Fruit fly (Drosophila melanogaster) whole organism, embryonic: Measurements from ENCODE around the gene HIP-R.

Source experiments
- Adf1 ChIP-seq: fragments of 200-800 bp; sonication (Bioruptor generic); IDR thresholded peaks from 2 replicates; pipeline ENCODE4 v1.3.6; 2022; ENCODE audit warnings: missing biosample characterization, missing genetic modification characterization
- Antp ChIP-seq: fragments of 200-800 bp; sonication (Bioruptor generic); optimal IDR thresholded peaks from 3 replicates; lab custom pipeline; 2016; ENCODE audit warnings: missing biosample characterization, missing genetic modification characterization
- CG10366 ChIP-seq: fragments of 200-800 bp; sonication (Bioruptor generic); IDR thresholded peaks from 2 replicates; pipeline ENCODE4 v1.3.6; 2022; ENCODE audit warnings: missing biosample characterization, missing genetic modification characterization
- CG11723 ChIP-seq: fragments of 200-800 bp; sonication (Bioruptor generic); optimal IDR thresholded peaks from 2 replicates; lab custom pipeline; 2017; ENCODE audit warnings: missing biosample characterization, mild to moderate bottlenecking, missing genetic modification characterization
- CG12236 ChIP-seq: fragments of 200-800 bp; sonication (Bioruptor generic); optimal IDR thresholded peaks from 2 replicates; lab custom pipeline; 2016; ENCODE audit warnings: missing biosample characterization, missing genetic modification characterization
- CG12391 ChIP-seq: fragments of 200-800 bp; sonication (Bioruptor generic); optimal IDR thresholded peaks from 3 replicates; lab custom pipeline; 2018; ENCODE audit warnings: missing biosample characterization, mild to moderate bottlenecking, missing genetic modification characterization, moderate library complexity
- CG13287 ChIP-seq: fragments of 200-800 bp; sonication (Bioruptor generic); IDR thresholded peaks from 2 replicates; pipeline ENCODE4 v1.3.6; 2022; ENCODE audit warnings: missing biosample characterization, missing genetic modification characterization; ENCODE audit not compliant: partially characterized antibody
- CG15696 ChIP-seq: fragments of 200-800 bp; sonication (Bioruptor generic); optimal IDR thresholded peaks from 2 replicates; lab custom pipeline; 2019; ENCODE audit warnings: missing biosample characterization, mild to moderate bottlenecking, missing genetic modification characterization, moderate library complexity
- CG16813 ChIP-seq: fragments of 200-800 bp; sonication (Bioruptor generic); IDR thresholded peaks from 3 replicates; pipeline ENCODE4 v1.3.6; 2022; ENCODE audit warnings: missing biosample characterization, missing genetic modification characterization; ENCODE audit not compliant: partially characterized antibody
- CG18476 ChIP-seq: fragments of 200-800 bp; sonication (Bioruptor generic); optimal IDR thresholded peaks from 2 replicates; lab custom pipeline; 2016; ENCODE audit warnings: missing biosample characterization, mild to moderate bottlenecking, missing genetic modification characterization
- CG2199 ChIP-seq: fragments of 200-800 bp; sonication (Bioruptor generic); IDR thresholded peaks from 3 replicates; pipeline ENCODE4 v1.3.6; 2022; ENCODE audit warnings: missing biosample characterization, missing genetic modification characterization
- CG30403 ChIP-seq: fragments of 200-800 bp; sonication (Bioruptor generic); optimal IDR thresholded peaks from 3 replicates; lab custom pipeline; 2016; ENCODE audit warnings: missing biosample characterization, missing genetic modification characterization
- CG3065 ChIP-seq: fragments of 200-800 bp; sonication (Bioruptor generic); optimal IDR thresholded peaks from 2 replicates; lab custom pipeline; 2016; ENCODE audit warnings: missing biosample characterization, missing genetic modification characterization
- CG31224 ChIP-seq: fragments of 200-800 bp; sonication (Bioruptor generic); IDR thresholded peaks from 2 replicates; pipeline ENCODE4 v1.3.6; 2022; ENCODE audit warnings: missing biosample characterization, missing genetic modification characterization
- CG33213 ChIP-seq: fragments of 200-800 bp; sonication (Bioruptor generic); optimal IDR thresholded peaks from 3 replicates; lab custom pipeline; 2016; ENCODE audit warnings: missing biosample characterization, missing genetic modification characterization
- CG4707 ChIP-seq: fragments of 200-800 bp; sonication (Bioruptor generic); optimal IDR thresholded peaks from 2 replicates; lab custom pipeline; 2018; ENCODE audit warnings: missing biosample characterization, mild to moderate bottlenecking, missing genetic modification characterization, moderate library complexity
- CG6272 ChIP-seq: fragments of 200-800 bp; sonication (Bioruptor generic); IDR thresholded peaks from 2 replicates; pipeline ENCODE4 v1.3.6; 2022; ENCODE audit warnings: missing biosample characterization, missing genetic modification characterization
- CG8290 ChIP-seq, 3 experiments: fragments of 200-800 bp; sonication (Bioruptor generic); optimal IDR thresholded peaks; 2 replicates each; lab custom pipeline; 2016 to 2019; ENCODE audit warnings: missing biosample characterization in 3 of 3, missing genetic modification characterization in 3 of 3, mild to moderate bottlenecking in 2 of 3, moderate library complexity in 1 of 3
- CG9876 ChIP-seq: fragments of 200-800 bp; sonication (Bioruptor generic); optimal IDR thresholded peaks from 2 replicates; lab custom pipeline; 2016; ENCODE audit warnings: missing biosample characterization, missing genetic modification characterization
- CHES-1-like ChIP-seq: fragments of 200-800 bp; sonication (Bioruptor generic); optimal IDR thresholded peaks from 2 replicates; lab custom pipeline; 2016; ENCODE audit warnings: missing biosample characterization, missing genetic modification characterization
- CTCF ChIP-seq: fragments of 200-800 bp; sonication (Bioruptor generic); optimal IDR thresholded peaks from 2 replicates; lab custom pipeline; 2017; ENCODE audit warnings: missing biosample characterization, mild to moderate bottlenecking, missing genetic modification characterization, moderate library complexity
- Dip2 ChIP-seq: fragments of 200-800 bp; sonication (Bioruptor generic); IDR thresholded peaks from 2 replicates; pipeline ENCODE4 v1.3.6; 2022; ENCODE audit warnings: missing biosample characterization, missing genetic modification characterization
- Drgx ChIP-seq: fragments of 200-800 bp; sonication (Bioruptor generic); IDR thresholded peaks from 2 replicates; pipeline ENCODE4 v1.3.6; 2022; ENCODE audit warnings: missing biosample characterization, missing genetic modification characterization
- E2f2 ChIP-seq: fragments of 200-800 bp; sonication (Bioruptor generic); IDR thresholded peaks from 2 replicates; pipeline ENCODE4 v1.3.6; 2022; ENCODE audit warnings: missing biosample characterization, missing genetic modification characterization
- HLH3B ChIP-seq: fragments of 200-800 bp; sonication (Bioruptor generic); IDR thresholded peaks from 2 replicates; pipeline ENCODE4 v1.3.6; 2022; ENCODE audit warnings: missing biosample characterization, missing genetic modification characterization
- Hmx ChIP-seq: fragments of 200-800 bp; sonication (Bioruptor generic); optimal IDR thresholded peaks from 2 replicates; lab custom pipeline; 2016; ENCODE audit warnings: missing biosample characterization, missing genetic modification characterization
- Hr78 ChIP-seq, 2 experiments: fragments of 200-800 bp in 1 of 2; fragments of >200 bp in 1 of 2; sonication (Bioruptor generic) in 1 of 2; optimal IDR thresholded peaks; 2 replicates each; lab custom pipeline; 2017 to 2019; ENCODE audit warnings: missing biosample characterization in 2 of 2, missing genetic modification characterization in 2 of 2, mild to moderate bottlenecking in 1 of 2, moderate library complexity in 1 of 2
- Lhr ChIP-seq: fragments of 200-800 bp; sonication (Bioruptor generic); optimal IDR thresholded peaks from 3 replicates; lab custom pipeline; 2017; ENCODE audit warnings: mild to moderate bottlenecking, missing biosample characterization, missing genetic modification reagents, missing genetic modification characterization
- MTF-1 ChIP-seq: fragments of 200-800 bp; sonication (Bioruptor generic); optimal IDR thresholded peaks from 2 replicates; lab custom pipeline; 2018; ENCODE audit warnings: missing biosample characterization, mild to moderate bottlenecking, missing genetic modification characterization, borderline replicate concordance
- Max ChIP-seq: fragments of 200-800 bp; sonication (Bioruptor generic); optimal IDR thresholded peaks from 2 replicates; lab custom pipeline; 2016; ENCODE audit warnings: missing biosample characterization, mild to moderate bottlenecking, missing genetic modification characterization
- Nf-YA ChIP-seq: fragments of 200-800 bp; sonication (Bioruptor generic); IDR thresholded peaks from 2 replicates; pipeline ENCODE4 v1.3.6; 2022; ENCODE audit warnings: missing biosample characterization, missing genetic modification characterization
- Oaz ChIP-seq: fragments of 200-800 bp; sonication (Bioruptor generic); IDR thresholded peaks from 2 replicates; pipeline ENCODE4 v1.3.6; 2022; ENCODE audit warnings: missing biosample characterization, missing genetic modification characterization
- Oli ChIP-seq: fragments of 200-800 bp; sonication (Bioruptor generic); optimal IDR thresholded peaks from 2 replicates; lab custom pipeline; 2018; ENCODE audit warnings: missing biosample characterization, mild to moderate bottlenecking, missing genetic modification characterization, moderate library complexity
- PHDP ChIP-seq: fragments of 200-800 bp; sonication (Bioruptor generic); optimal IDR thresholded peaks from 3 replicates; lab custom pipeline; 2018; ENCODE audit warnings: missing biosample characterization, mild to moderate bottlenecking, missing genetic modification characterization, moderate library complexity
- Sox100B ChIP-seq: fragments of 200-800 bp; sonication (Bioruptor generic); optimal IDR thresholded peaks from 3 replicates; lab custom pipeline; 2018; ENCODE audit warnings: missing biosample characterization, mild to moderate bottlenecking, missing genetic modification characterization
- Sox102F ChIP-seq: fragments of 200-800 bp; sonication (Bioruptor generic); optimal IDR thresholded peaks from 2 replicates; lab custom pipeline; 2018; ENCODE audit warnings: missing biosample characterization, mild to moderate bottlenecking, missing genetic modification characterization, moderate library complexity
- TFAM ChIP-seq: fragments of 200-800 bp; sonication (Bioruptor generic); optimal IDR thresholded peaks from 2 replicates; lab custom pipeline; 2017; ENCODE audit warnings: missing biosample characterization, missing genetic modification characterization, inconsistent platforms
- ato ChIP-seq: fragments of 200-800 bp; sonication (Bioruptor generic); IDR thresholded peaks from 2 replicates; pipeline ENCODE4 v1.3.6; 2022; ENCODE audit warnings: missing biosample characterization, missing genetic modification characterization; ENCODE audit not compliant: partially characterized antibody
- caup ChIP-seq: fragments of 200-800 bp; sonication (Bioruptor generic); optimal IDR thresholded peaks from 3 replicates; lab custom pipeline; 2017; ENCODE audit warnings: missing biosample characterization, mild to moderate bottlenecking, missing genetic modification characterization, moderate library complexity; ENCODE audit not compliant: severe bottlenecking
- crc ChIP-seq: fragments of 200-800 bp; sonication (Bioruptor generic); optimal IDR thresholded peaks from 2 replicates; lab custom pipeline; 2016; ENCODE audit warnings: missing biosample characterization, missing genetic modification characterization
- ewg ChIP-seq: fragments of 200-800 bp; sonication (Bioruptor generic); optimal IDR thresholded peaks from 3 replicates; lab custom pipeline; 2017; ENCODE audit warnings: mild to moderate bottlenecking, missing biosample characterization, missing genetic modification reagents, missing genetic modification characterization
- gem ChIP-seq: fragments of 200-800 bp; sonication (Bioruptor generic); optimal IDR thresholded peaks from 2 replicates; lab custom pipeline; 2019; ENCODE audit warnings: missing biosample characterization, mild to moderate bottlenecking, missing genetic modification characterization, moderate library complexity
- kay ChIP-seq: fragments of 200-800 bp; sonication (Bioruptor generic); optimal IDR thresholded peaks from 2 replicates; lab custom pipeline; 2016; ENCODE audit warnings: missing biosample characterization, missing genetic modification characterization
- ken ChIP-seq: fragments of 200-800 bp; sonication (Bioruptor generic); IDR thresholded peaks from 3 replicates; pipeline ENCODE4 v1.3.6; 2022; ENCODE audit warnings: missing biosample characterization, missing genetic modification characterization
- knrl ChIP-seq: fragments of 200-800 bp; sonication (Bioruptor generic); IDR thresholded peaks from 3 replicates; pipeline ENCODE4 v1.3.6; 2022; ENCODE audit warnings: missing biosample characterization, missing genetic modification characterization; ENCODE audit not compliant: partially characterized antibody
- mirr ChIP-seq: fragments of 200-800 bp; sonication (Bioruptor generic); optimal IDR thresholded peaks from 3 replicates; lab custom pipeline; 2018; ENCODE audit warnings: missing biosample characterization, mild to moderate bottlenecking, missing genetic modification characterization
- otp ChIP-seq: fragments of 200-800 bp; sonication (Bioruptor generic); IDR thresholded peaks from 3 replicates; pipeline ENCODE4, ENCODE4 v1.3.6; 2022; ENCODE audit warnings: missing biosample characterization, missing genetic modification characterization
- pfk ChIP-seq: fragments of 200-800 bp; sonication (Bioruptor generic); optimal IDR thresholded peaks from 2 replicates; lab custom pipeline; 2018; ENCODE audit warnings: missing biosample characterization, mild to moderate bottlenecking, missing genetic modification characterization, moderate library complexity
- sug ChIP-seq: fragments of 200-800 bp; optimal IDR thresholded peaks from 2 replicates; lab custom pipeline; 2019; ENCODE audit warnings: missing biosample characterization, mild to moderate bottlenecking, missing genetic modification characterization, moderate library complexity

The HIP-R gene

dm6 chrX:3761318-3762081, 28.3 kb upstream of the HIP-R start (continued):
- TF ChIP-seq otp (GFP tag; lab: Robert Waterston, UW) (no peak), Hmx (no peak), CG16813 (no peak), CG13287 (GFP tag; lab: Robert Waterston, UW) (no peak), Drgx (GFP tag; lab: Robert Waterston, UW) (peak; percentile 66), sug (tag; lab: Kevin White, UChicago) (no peak), CG11723 (no peak), CG12391 (tag; lab: Kevin White, UChicago) (peak; percentile 13), CG18476 (GFP tag; lab: Kevin White, UChicago) (no peak), PHDP (tag; lab: Kevin White, UChicago) (peak; percentile 18), Max (GFP tag; lab: Kevin White, UChicago) (no peak), HLH3B (GFP tag; lab: Robert Waterston, UW) (0 out of 2 replicates have a peak, but pooled peaks have one; percentile 20), caup (peak; percentile 14), Hr78 (GFP tag; optimal IDR thresholded peaks at IDR 0.05; lab: Kevin White, UChicago) (no peak), Oli (tag; lab: Kevin White, UChicago) (peak; percentile 39), MTF-1 (GFP tag; lab: Kevin White, UChicago) (no peak), CG6272 (GFP tag; lab: Robert Waterston, UW) (no peak), ato (no peak), CG2199 (GFP tag; lab: Robert Waterston, UW) (no peak), Sox100B (GFP tag; lab: Kevin White, UChicago) (peak; percentile 37), kay (GFP tag; lab: Kevin White, UChicago) (no peak), Sox102F (peak; percentile 33), Antp (GFP tag; lab: Kevin White, UChicago) (no peak), CG12236 (GFP tag; lab: Kevin White, UChicago) (no peak), ken (GFP tag; lab: Robert Waterston, UW) (no peak), E2f2 (no peak), CG8290 (GFP tag; optimal IDR thresholded peaks at IDR 0.05; lab: Kevin White, UChicago) (no peak), CG8290 (tag; optimal IDR thresholded peaks at IDR 0.05; lab: Kevin White, UChicago) (no peak), CTCF (GFP tag; lab: Kevin White, UChicago) (no peak), CG4707 (GFP tag; lab: Kevin White, UChicago) (no peak), pfk (GFP tag; lab: Kevin White, UChicago) (no peak), Nf-YA (no peak), crc (peak; percentile 24), CG15696 (no peak), Lhr (no peak), CHES-1-like (GFP tag; lab: Kevin White, UChicago) (peak; percentile 6), Oaz (GFP tag; lab: Robert Waterston, UW) (no peak), ewg (GFP tag; lab: Kevin White, UChicago) (no peak), CG10366 (GFP tag; lab: Robert Waterston, UW) (peak; percentile 13; the same call in 1 of the 2 replicates), CG3065 (GFP tag; lab: Kevin White, UChicago) (no peak), Adf1 (GFP tag; lab: Robert Waterston, UW) (peak; percentile 59), TFAM (GFP tag; lab: Kevin White, UChicago) (no peak), CG31224 (no peak), CG9876 (no peak), gem (tag; lab: Kevin White, UChicago) (peak; percentile 62), CG30403 (GFP tag; lab: Kevin White, UChicago) (peak; percentile 39), CG33213 (GFP tag; lab: Kevin White, UChicago) (no peak), mirr (GFP tag; lab: Kevin White, UChicago) (peak; percentile 30), knrl (GFP tag; lab: Robert Waterston, UW) (no peak), Dip2 (GFP tag; lab: Robert Waterston, UW) (no peak)
